Fruit fly (Drosophila melanogaster): ENCODE data around the gene CG33301.

DNA sequence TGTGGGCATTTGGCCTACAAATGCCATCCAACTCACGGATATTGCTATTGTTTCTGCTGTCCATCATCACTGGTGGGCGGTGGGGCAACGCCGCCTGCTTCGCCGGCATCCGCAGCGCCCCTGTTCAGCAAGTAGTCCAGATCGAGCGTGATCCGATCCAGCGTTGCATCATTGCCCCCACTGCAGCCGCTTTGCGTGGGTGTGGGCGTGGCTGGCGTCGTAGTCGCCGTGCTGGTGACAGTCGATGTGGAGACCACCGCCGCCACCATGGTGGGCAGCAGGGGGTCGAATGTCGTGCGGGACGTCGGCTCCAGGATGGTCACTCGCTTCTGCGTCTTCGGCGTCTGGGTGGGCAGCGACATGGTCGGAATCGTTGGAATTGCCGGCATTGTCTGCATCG is 15.4 kb downstream of the CG33301 start:
- no peak for TF ChIP-seq Spps (tag; optimal IDR thresholded peaks at IDR 0.05)
- no peak for TF ChIP-seq CHES-1-like (GFP tag; optimal IDR thresholded peaks at IDR 0.05)
- TF ChIP-seq Six4 (GFP tag; optimal IDR thresholded peaks at IDR 0.05): no peak
- TF ChIP-seq CG2889 (GFP tag; IDR thresholded peaks at IDR 0.05): no peak

All from whole organism, embryonic.